Fruit fly (Drosophila melanogaster) whole organism, larva: ENCODE results near the gene Drsl4.

Experiments
- noc ChIP-seq: fragments of 200-800 bp; sonication (Bioruptor generic); optimal IDR thresholded peaks from 3 replicates; lab custom pipeline; 2019; ENCODE audit warnings: missing biosample characterization, mild to moderate bottlenecking, missing genetic modification characterization, moderate library complexity

The Drsl4 gene

DNA sequence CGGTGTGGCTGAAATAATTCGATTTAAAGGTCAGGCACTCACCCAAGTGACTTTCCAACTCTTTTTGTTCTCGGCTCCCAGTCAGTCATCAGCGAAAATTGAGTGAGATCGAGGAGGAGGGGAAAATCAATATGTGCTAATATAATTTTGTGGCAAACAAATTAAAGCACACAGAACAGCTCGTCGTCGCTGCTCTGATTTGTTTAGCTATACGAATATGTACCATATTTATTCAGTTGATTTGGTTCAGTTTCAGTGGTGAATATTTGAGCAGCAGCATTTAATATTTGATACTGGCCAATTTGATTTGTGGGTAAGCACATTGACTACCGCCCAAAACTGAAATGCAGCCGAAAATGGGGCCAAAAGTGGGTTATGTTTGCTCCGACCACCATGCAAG, 10.0 kb upstream of the Drsl4 start:
- TF ChIP-seq noc (tag; lab: Kevin White, UChicago) = no peak

dm6 chr3L:3306515-3306914, 8.9 kb upstream of the Drsl4 start:
- TF ChIP-seq noc (tag; lab: Kevin White, UChicago) = peak; percentile 83

- no peak for TF ChIP-seq noc (tag; lab: Kevin White, UChicago)
Observed at dm6 chr3L:3307593-3307992, 7.8 kb upstream of the Drsl4 start.

DNA sequence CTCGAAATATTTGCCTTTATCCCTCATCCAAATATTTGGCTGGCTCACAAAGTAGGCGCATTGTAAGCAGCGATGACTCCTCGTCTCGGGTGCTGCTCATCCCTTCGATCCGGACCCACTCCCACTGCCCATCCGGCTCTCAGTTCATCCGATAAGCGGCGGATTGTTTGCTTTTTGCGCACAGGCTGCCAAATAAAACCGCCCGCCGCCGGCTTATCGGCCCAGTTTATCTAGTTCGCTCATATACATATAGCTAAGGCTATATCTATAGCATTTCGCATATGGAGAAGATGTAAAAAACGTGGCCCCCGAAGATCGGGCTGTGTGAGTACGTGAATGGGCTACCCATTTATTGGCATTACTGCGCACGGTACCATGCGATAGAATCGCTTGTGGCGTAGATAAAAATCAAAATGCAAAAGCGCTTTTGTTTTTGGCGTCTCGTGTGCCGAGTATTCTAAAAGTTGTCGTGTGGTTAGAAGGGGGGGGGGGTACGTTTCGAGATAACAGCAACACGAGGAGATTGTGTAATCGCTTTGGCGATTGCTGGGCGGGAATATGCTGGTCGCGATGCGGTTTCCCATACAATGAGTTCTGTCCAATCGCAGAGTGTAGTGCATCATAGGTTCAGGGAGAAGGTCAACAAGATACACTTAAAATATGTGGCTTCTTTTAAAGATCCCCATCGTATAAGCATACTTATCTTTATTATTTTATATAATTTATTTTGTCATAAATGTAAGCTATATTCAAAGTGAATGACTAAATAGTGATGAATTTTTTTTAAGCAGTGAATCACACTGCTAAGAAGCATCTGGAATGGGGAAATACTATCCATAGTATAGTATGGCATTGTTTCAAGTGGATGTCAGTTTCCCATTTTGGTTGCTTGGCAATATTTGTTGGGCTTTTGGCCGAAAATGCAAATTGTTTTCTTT, 6.5 kb upstream of the Drsl4 start:
- peak; percentile 49 for TF ChIP-seq noc (tag; lab: Kevin White, UChicago)

DNA sequence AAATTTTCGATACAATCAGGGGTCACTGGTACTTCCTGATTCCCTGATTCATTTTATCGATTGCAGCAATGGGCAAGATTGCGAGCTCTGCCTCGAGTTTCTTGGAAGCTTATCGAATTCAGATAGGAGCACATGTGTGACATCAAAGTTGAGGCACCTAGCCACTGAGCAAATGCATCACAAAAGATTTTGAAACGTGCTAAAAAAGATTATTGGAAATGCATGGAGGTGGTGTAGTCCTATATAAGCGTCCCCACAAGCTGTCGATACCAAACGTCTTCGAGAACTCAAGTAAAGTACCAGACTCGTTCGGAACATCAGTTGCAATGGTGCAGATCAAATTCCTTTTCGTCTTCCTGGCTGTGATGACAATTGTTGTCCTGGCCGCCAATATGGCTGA, 1.4 kb upstream of the Drsl4 start, which contains the start of gene Drsl2:
Gene Drsl2, plus strand, starts transcription at position 301 of the 400 bp plus-strand sequence.
- TF ChIP-seq noc (tag; lab: Kevin White, UChicago) = no peak

- no peak for TF ChIP-seq noc (tag; lab: Kevin White, UChicago)
Observed at dm6 chr3L:3314696-3315095, 724 bp upstream of the Drsl4 start, which contains the start of gene Drsl3. Gene Drsl3, plus strand, starts transcription at chr3L:3314996.

dm6 chr3L:3316441-3316840, 1.0 kb downstream of the Drsl4 start, which contains the start of gene Drsl5:
Gene Drsl5, plus strand, starts transcription at chr3L:3316781.
- TF ChIP-seq noc (tag; lab: Kevin White, UChicago) = no peak

- peak; percentile 16 for TF ChIP-seq noc (tag; lab: Kevin White, UChicago)
Observed at dm6 chr3L:3319223-3319643, 3.8 kb downstream of the Drsl4 start, which contains the start of the genes PIG-C, CG12016 and Dpm2. Gene PIG-C, minus strand, starts transcription at chr3L:3319232. Gene CG12016, plus strand, starts transcription at chr3L:3319555. Gene Dpm2, plus strand, starts transcription at chr3L:3319555.

dm6 chr3L:3319992-3320732, 4.7 kb downstream of the Drsl4 start:
- peak; percentile 69 for TF ChIP-seq noc (tag; lab: Kevin White, UChicago)

DNA sequence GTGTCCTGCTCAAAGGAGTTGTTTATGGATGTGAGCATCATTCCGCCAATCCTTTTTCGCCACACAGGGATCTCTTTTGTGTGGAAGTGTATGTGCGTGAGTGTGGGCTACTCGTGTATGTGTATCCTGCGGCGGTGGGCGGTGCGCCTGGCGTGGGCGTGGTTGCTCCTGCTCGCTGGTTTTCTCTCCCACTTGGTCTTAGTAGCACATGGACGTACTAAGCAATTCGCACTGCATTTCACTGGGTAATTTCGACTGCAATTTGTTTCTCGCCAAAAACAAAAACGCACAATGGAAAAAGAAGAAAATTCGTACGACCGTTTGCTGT, 10.1 kb downstream of the Drsl4 start:
- no peak for TF ChIP-seq noc (tag; lab: Kevin White, UChicago)

DNA sequence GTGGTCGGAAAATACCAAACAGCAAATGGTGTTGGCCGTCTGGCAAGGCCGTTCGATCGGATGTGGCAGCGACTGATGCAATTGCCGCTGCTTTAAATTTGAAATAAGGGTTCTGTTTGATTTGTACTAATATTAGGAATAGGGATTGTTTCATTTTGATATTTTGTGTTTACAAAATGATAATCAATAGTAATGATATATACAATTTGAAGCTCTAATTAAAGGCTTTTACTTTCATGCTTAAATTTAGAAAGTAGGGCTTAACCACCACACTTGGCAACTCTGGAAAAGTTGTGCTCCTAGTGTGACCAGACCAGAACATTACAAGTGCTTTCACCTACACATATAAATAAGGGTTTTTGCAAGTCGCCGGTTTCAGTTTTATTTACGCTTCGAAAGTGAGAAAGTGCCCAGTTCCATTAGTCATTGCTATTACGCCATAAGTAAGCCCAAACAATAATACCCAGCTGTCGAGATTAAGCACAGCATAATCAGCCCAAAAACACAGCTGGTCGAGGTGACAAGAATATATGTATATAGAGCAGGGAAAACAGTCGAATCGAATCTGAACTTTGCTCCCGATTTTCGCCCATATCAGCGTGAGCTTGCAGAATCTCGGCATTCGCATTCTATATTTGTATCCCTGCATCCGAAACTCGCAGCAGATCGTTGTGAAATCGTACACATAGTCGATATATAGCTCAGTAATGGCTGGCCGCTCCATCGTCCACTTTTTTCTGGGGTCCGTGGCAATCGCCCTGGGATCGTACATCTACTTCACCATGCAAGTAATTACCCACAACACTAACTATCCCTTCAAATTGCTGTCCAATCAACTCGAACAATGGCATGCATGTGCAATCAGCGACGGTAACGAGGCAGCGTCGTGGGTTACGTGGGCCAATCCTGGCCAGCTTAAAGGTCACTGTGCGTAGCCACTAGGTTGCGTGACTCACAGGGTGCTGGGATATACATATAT, 10.8 kb downstream of the Drsl4 start, which contains the start of gene Gtpx:
Gene Gtpx, plus strand, starts transcription at position 341 of the 979 bp plus-strand sequence.
- peak; percentile 30 for TF ChIP-seq noc (tag; lab: Kevin White, UChicago)

DNA sequence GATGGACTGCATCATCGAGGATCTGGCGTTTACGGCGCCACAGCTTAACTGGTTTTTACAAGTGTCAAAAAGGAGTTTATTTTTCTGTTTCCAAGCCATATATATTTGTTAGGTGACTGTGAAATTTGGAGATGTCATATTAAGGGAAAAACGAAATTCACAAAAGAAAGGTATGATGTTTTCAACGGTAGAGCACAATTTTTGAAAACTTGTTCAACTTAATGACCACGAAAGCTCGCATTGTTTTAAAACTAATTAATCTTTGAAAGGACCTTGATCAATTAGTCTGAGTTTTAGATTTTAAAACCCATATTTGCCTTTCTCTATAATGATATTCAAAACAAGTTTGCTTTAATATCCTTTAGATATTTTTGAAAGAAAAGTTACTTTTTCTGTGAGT, 13.4 kb downstream of the Drsl4 start, which contains the start of gene Strip:
Gene Strip, minus strand, starts transcription at position 101 of the 400 bp plus-strand sequence.
- TF ChIP-seq noc (tag; lab: Kevin White, UChicago) = no peak

dm6 chr3L:3329763-3330162, 14.3 kb downstream of the Drsl4 start, which contains the start of gene CG14961:
Gene CG14961, plus strand, starts transcription at chr3L:3330063.
- TF ChIP-seq noc (tag; lab: Kevin White, UChicago) = no peak

DNA sequence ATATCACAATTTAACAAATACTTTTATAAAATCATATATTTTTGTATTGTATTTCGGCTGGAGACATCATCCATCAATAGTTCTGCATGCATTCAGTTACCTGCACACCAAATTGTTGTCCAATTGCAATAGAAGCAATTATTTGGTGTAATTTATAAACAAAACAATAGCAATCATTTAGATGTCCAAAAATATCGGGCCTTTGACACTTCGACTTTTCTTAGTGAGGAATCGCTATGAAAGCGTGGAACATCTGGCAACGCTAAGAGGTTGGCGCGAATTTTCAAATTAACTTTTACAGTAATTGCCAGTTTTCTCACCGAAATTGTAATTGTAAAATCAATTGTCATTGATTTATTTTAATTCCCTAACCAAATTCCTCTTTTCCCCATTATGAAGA, 19.4 kb downstream of the Drsl4 start, which contains the start of gene CG14969:
Gene CG14969, minus strand, starts transcription at position 195 of the 400 bp plus-strand sequence.
- no peak for TF ChIP-seq noc (tag; lab: Kevin White, UChicago)
